Worm (Caenorhabditis elegans) whole organism, L4 larva: Measurements from ENCODE around the gene F09B12.3.
A peak's percentile ranks its signal among the peaks of the same experiment; 100 is the strongest.

Source experiments
- F44E2.7 ChIP-seq: fragments of 200-800 bp; sonication (Bioruptor generic); IDR thresholded peaks from 2 replicates; pipeline ENCODE4 v2.1.2; 2022; ENCODE audit warnings: missing genetic modification characterization, missing compliant biosample characterization
- F49E8.2 ChIP-seq: sonication (generic microtip); optimal IDR thresholded peaks from 2 replicates; lab custom pipeline; 2016; ENCODE audit warnings: missing compliant biosample characterization, mild to moderate bottlenecking, missing genetic modification characterization, borderline replicate concordance
- R02D3.7 ChIP-seq: fragments of 150-350 bp; sonication (generic microtip); optimal IDR thresholded peaks from 3 replicates; lab custom pipeline; 2014; ENCODE audit warnings: missing biosample characterization, missing genetic modification characterization
- T26A8.4 ChIP-seq: fragments of 200-800 bp; sonication (Bioruptor generic); IDR thresholded peaks from 2 replicates; pipeline ENCODE4 v1.3.6; 2022; ENCODE audit warnings: missing genetic modification characterization, missing compliant biosample characterization
- Y5F2A.4 ChIP-seq: fragments of 200-800 bp; sonication (Bioruptor generic); optimal IDR thresholded peaks from 2 replicates; lab custom pipeline; 2018; ENCODE audit warnings: mild to moderate bottlenecking, missing genetic modification characterization, missing compliant biosample characterization
- aha-1 ChIP-seq: fragments of 150-350 bp; peaks from one replicate; lab custom pipeline; 2014; ENCODE audit warnings: missing biosample characterization, missing genetic modification characterization
- aly-2 ChIP-seq: sonication (generic microtip); optimal IDR thresholded peaks from 2 replicates; lab custom pipeline; 2018; ENCODE audit warnings: missing biosample characterization, missing genetic modification characterization
- arid-1 ChIP-seq: fragments of 200-800 bp; sonication (Bioruptor generic); conservative IDR thresholded peaks from 2 replicates; pipeline ENCODE4 v1.3.6; 2022; ENCODE audit warnings: missing genetic modification reagents, missing genetic modification characterization, missing compliant biosample characterization
- ceh-32 ChIP-seq: sonication (generic microtip); optimal IDR thresholded peaks from 2 replicates; lab custom pipeline; 2016; ENCODE audit warnings: mild to moderate bottlenecking, missing genetic modification characterization, missing compliant biosample characterization; ENCODE audit not compliant: poor library complexity
- ceh-62 ChIP-seq: sonication (generic microtip); optimal IDR thresholded peaks from 2 replicates; lab custom pipeline; 2017; ENCODE audit warnings: missing biosample characterization, missing genetic modification characterization
- daf-12 ChIP-seq: fragments of 150-350 bp; optimal IDR thresholded peaks from 2 replicates; lab custom pipeline; 2014; ENCODE audit warnings: missing biosample characterization, missing genetic modification reagents, missing genetic modification characterization
- daf-16 ChIP-seq, 3 experiments: sonication (generic microtip); optimal IDR thresholded peaks; 2 replicates each; lab custom pipeline; 2016 to 2017; ENCODE audit warnings: missing genetic modification characterization in 3 of 3, missing genetic modification reagents in 3 of 3, mild to moderate bottlenecking in 2 of 3, missing compliant biosample characterization in 2 of 3, missing biosample characterization in 1 of 3, moderate library complexity in 1 of 3
- daf-19 ChIP-seq: fragments of 200-800 bp; sonication (Bioruptor generic); conservative IDR thresholded peaks from 2 replicates; pipeline ENCODE4 v1.3.6; 2022; ENCODE audit warnings: missing genetic modification characterization, missing compliant biosample characterization
- daf-8 ChIP-seq: fragments of 200-800 bp; sonication (Bioruptor generic); IDR thresholded peaks from 2 replicates; pipeline ENCODE4 v1.3.6; 2022; ENCODE audit warnings: missing genetic modification characterization, missing compliant biosample characterization
- dmd-6 ChIP-seq: fragments of 200-800 bp; sonication (Bioruptor generic); IDR thresholded peaks from 2 replicates; pipeline ENCODE4 v1.3.6; 2022; ENCODE audit warnings: missing genetic modification reagents, missing genetic modification characterization, missing compliant biosample characterization
- dmd-8 ChIP-seq: fragments of 200-800 bp; sonication (Bioruptor generic); IDR thresholded peaks from 2 replicates; pipeline ENCODE4 v1.3.6; 2022; ENCODE audit warnings: missing genetic modification characterization, missing compliant biosample characterization
- dve-1 ChIP-seq: sonication (generic microtip); optimal IDR thresholded peaks from 2 replicates; lab custom pipeline; 2017; ENCODE audit warnings: antibody characterized with exemption, mild to moderate bottlenecking, missing genetic modification characterization, missing compliant biosample characterization; ENCODE audit not compliant: insufficient read depth
- egl-27 ChIP-seq: sonication (generic microtip); optimal IDR thresholded peaks from 3 replicates; lab custom pipeline; 2017; ENCODE audit warnings: missing biosample characterization, missing genetic modification reagents, missing genetic modification characterization
- fkh-10 ChIP-seq: fragments of 150-350 bp; optimal IDR thresholded peaks from 2 replicates; lab custom pipeline; 2014; ENCODE audit warnings: missing biosample characterization, missing genetic modification reagents, missing genetic modification characterization
- hlh-11 ChIP-seq: fragments of 200-800 bp; sonication (Bioruptor generic); optimal IDR thresholded peaks from 2 replicates; lab custom pipeline; 2018; ENCODE audit warnings: mild to moderate bottlenecking, missing genetic modification characterization, missing compliant biosample characterization
- jun-1 ChIP-seq: fragments of 150-350 bp; optimal IDR thresholded peaks from 2 replicates; lab custom pipeline; 2014; ENCODE audit warnings: missing biosample characterization, missing genetic modification reagents, missing genetic modification characterization
- lin-1 ChIP-seq: fragments of 200-800 bp; sonication (Bioruptor generic); IDR thresholded peaks from 2 replicates; pipeline ENCODE4 v1.3.6; 2022; ENCODE audit warnings: missing genetic modification reagents, missing genetic modification characterization, missing compliant biosample characterization
- lin-15B ChIP-seq: fragments of 150-350 bp; sonication (generic microtip); optimal IDR thresholded peaks from 3 replicates; lab custom pipeline; 2014; ENCODE audit warnings: missing biosample characterization, missing genetic modification characterization
- lin-38 ChIP-seq: fragments of 200-800 bp; sonication (Bioruptor generic); IDR thresholded peaks from 2 replicates; pipeline ENCODE4 v1.3.6; 2022; ENCODE audit warnings: missing genetic modification reagents, missing genetic modification characterization, missing compliant biosample characterization
- mdl-1 ChIP-seq, 2 experiments: fragments of 150-350 bp in 1 of 2; sonication (generic microtip) in 1 of 2; optimal IDR thresholded peaks; 2 replicates each; lab custom pipeline; 2014 to 2017; ENCODE audit warnings: missing biosample characterization in 2 of 2, missing genetic modification characterization in 2 of 2
- mdt-29 ChIP-seq: fragments of 200-800 bp; sonication (Bioruptor generic); IDR thresholded peaks from 2 replicates; pipeline ENCODE4 v1.3.6; 2022; ENCODE audit warnings: missing genetic modification reagents, missing genetic modification characterization, missing compliant biosample characterization
- mes-2 ChIP-seq: sonication (generic microtip); optimal IDR thresholded peaks from 2 replicates; lab custom pipeline; 2016; ENCODE audit warnings: missing genotype, mild to moderate bottlenecking, missing genetic modification characterization, missing compliant biosample characterization; ENCODE audit not compliant: poor library complexity, severe bottlenecking
- mxl-2 ChIP-seq: fragments of 200-800 bp; sonication (Bioruptor generic); conservative IDR thresholded peaks from 2 replicates; pipeline ENCODE4 v1.3.6; 2022; ENCODE audit warnings: missing genetic modification reagents, missing genetic modification characterization, missing compliant biosample characterization
- mxl-3 ChIP-seq: fragments of 200-800 bp; sonication (Bioruptor generic); optimal IDR thresholded peaks from 2 replicates; lab custom pipeline; 2018; ENCODE audit warnings: mild to moderate bottlenecking, missing genetic modification characterization, missing compliant biosample characterization
- nhr-10 ChIP-seq: fragments of 150-350 bp; optimal IDR thresholded peaks from 2 replicates; lab custom pipeline; 2014; ENCODE audit warnings: missing biosample characterization, missing genetic modification characterization
- nhr-111 ChIP-seq: fragments of 200-800 bp; sonication (Bioruptor generic); optimal IDR thresholded peaks from 2 replicates; lab custom pipeline; 2018; ENCODE audit warnings: mild to moderate bottlenecking, missing genetic modification characterization, missing compliant biosample characterization
- nhr-42 ChIP-seq: fragments of 200-800 bp; sonication (Bioruptor generic); IDR thresholded peaks from 2 replicates; pipeline ENCODE4 v1.3.6; 2022; ENCODE audit warnings: missing genetic modification characterization, missing compliant biosample characterization
- nhr-6 ChIP-seq: fragments of 150-350 bp; optimal IDR thresholded peaks from 2 replicates; lab custom pipeline; 2014; ENCODE audit warnings: missing biosample characterization, missing genetic modification characterization
- pha-4 ChIP-seq, 2 experiments: fragments of 150-350 bp in 1 of 2; fragments of 200-800 bp in 1 of 2; sonication (Bioruptor generic) in 1 of 2; IDR thresholded peaks in 1 of 2; optimal IDR thresholded peaks in 1 of 2; 2 replicates each; pipeline versions ENCODE4 v1.3.6 to Lab custom; 2014 to 2022; ENCODE audit warnings: missing genetic modification characterization in 2 of 2, missing genetic modification reagents in 2 of 2, missing biosample characterization in 1 of 2, missing compliant biosample characterization in 1 of 2
- pqm-1 ChIP-seq: sonication (generic microtip); optimal IDR thresholded peaks from 2 replicates; lab custom pipeline; 2017; ENCODE audit warnings: missing biosample characterization, missing genetic modification characterization
- snpc-1.2 ChIP-seq: fragments of 200-800 bp; sonication (Bioruptor generic); IDR thresholded peaks from 2 replicates; pipeline ENCODE4 v1.3.6; 2022; ENCODE audit warnings: missing genetic modification reagents, missing genetic modification characterization, missing compliant biosample characterization
- snpc-4 ChIP-seq: fragments of 150-350 bp; optimal IDR thresholded peaks from 2 replicates; lab custom pipeline; 2014; ENCODE audit warnings: missing biosample characterization, missing genetic modification characterization
- spr-3 ChIP-seq: fragments of 200-800 bp; sonication (Bioruptor generic); optimal IDR thresholded peaks from 2 replicates; lab custom pipeline; 2018; ENCODE audit warnings: mild to moderate bottlenecking, missing genetic modification characterization, missing compliant biosample characterization
- unc-130 ChIP-seq: sonication (generic microtip); optimal IDR thresholded peaks from 2 replicates; lab custom pipeline; 2016; ENCODE audit warnings: missing genetic modification reagents, missing genetic modification characterization, missing compliant biosample characterization
- vab-7 ChIP-seq: fragments of 200-800 bp; sonication (Bioruptor generic); IDR thresholded peaks from 2 replicates; pipeline ENCODE4 v1.3.6; 2022; ENCODE audit warnings: missing genetic modification reagents, missing genetic modification characterization, missing compliant biosample characterization
- zag-1 ChIP-seq: fragments of 150-350 bp; optimal IDR thresholded peaks from 2 replicates; lab custom pipeline; 2014; ENCODE audit warnings: missing biosample characterization, missing genetic modification characterization
- zfp-2 ChIP-seq: sonication (generic microtip); optimal IDR thresholded peaks from 2 replicates; lab custom pipeline; 2016; ENCODE audit warnings: mild to moderate bottlenecking, missing genetic modification characterization, missing compliant biosample characterization
- zfp-3 ChIP-seq: fragments of 200-800 bp; sonication (Bioruptor generic); conservative IDR thresholded peaks from 2 replicates; pipeline ENCODE4 v1.3.6; 2022; ENCODE audit warnings: missing genetic modification reagents, missing genetic modification characterization, missing compliant biosample characterization
- zip-11 ChIP-seq: fragments of 200-800 bp; sonication (Bioruptor generic); IDR thresholded peaks from 2 replicates; pipeline ENCODE4 v1.3.6; 2022; ENCODE audit warnings: missing genetic modification characterization, missing compliant biosample characterization
- ztf-11 ChIP-seq: fragments of 150-350 bp; optimal IDR thresholded peaks from 2 replicates; lab custom pipeline; 2014; ENCODE audit warnings: missing biosample characterization, missing genetic modification characterization

The F09B12.3 gene

ce11 chrX:15100369-15100963 lies 2.7 kb upstream of the F09B12.3 start, which contains the start of gene dhhc-1 (continued):
- TF ChIP-seq daf-12 (tag; lab: Kevin White, UChicago): no peak
- peak; percentile 10 for TF ChIP-seq nhr-6 (tag; lab: Kevin White, UChicago)
- no peak for TF ChIP-seq zfp-2
- no peak for TF ChIP-seq vab-7 (GFP tag; lab: Robert Waterston, UW)
- peak; percentile 46; the same call in 1 of the 2 replicates for TF ChIP-seq dmd-6 (GFP tag; lab: Robert Waterston, UW)
- TF ChIP-seq F44E2.7 (GFP tag; lab: Robert Waterston, UW): no peak
- no peak for TF ChIP-seq arid-1 (GFP tag; lab: Robert Waterston, UW)
- TF ChIP-seq F49E8.2 (tag; lab: Kevin White, UChicago): no peak
- TF ChIP-seq dmd-8 (GFP tag; lab: Robert Waterston, UW): no peak
- TF ChIP-seq mes-2 (tag; lab: Kevin White, UChicago): peak; percentile 49
- no peak for TF ChIP-seq egl-27 (tag; lab: Kevin White, UChicago)
- TF ChIP-seq Y5F2A.4 (GFP tag; lab: Kevin White, UChicago): no peak
- no peak for TF ChIP-seq fkh-10 (GFP tag; lab: Kevin White, UChicago)
- no peak for TF ChIP-seq zfp-3 (GFP tag; lab: Robert Waterston, UW)
- TF ChIP-seq mxl-3 (GFP tag; lab: Kevin White, UChicago): peak; percentile 33
- TF ChIP-seq pqm-1 (tag; lab: Kevin White, UChicago): peak; percentile 48
- TF ChIP-seq pha-4 (GFP tag; IDR thresholded peaks at IDR 0.05; lab: Robert Waterston, UW): no peak
- no peak for TF ChIP-seq pha-4 (tag; optimal IDR thresholded peaks at IDR 0.05; lab: Kevin White, UChicago)
- no peak for TF ChIP-seq R02D3.7
- TF ChIP-seq daf-19: no peak
- TF ChIP-seq snpc-4 (tag; lab: Kevin White, UChicago): no peak
- no peak for TF ChIP-seq ceh-32 (tag; lab: Kevin White, UChicago)
- no peak for TF ChIP-seq ztf-11 (tag; lab: Kevin White, UChicago)
- no peak for TF ChIP-seq unc-130
- TF ChIP-seq zip-11: no peak
- no peak for TF ChIP-seq mdt-29 (GFP tag; lab: Robert Waterston, UW)
- no peak for TF ChIP-seq T26A8.4 (GFP tag; lab: Robert Waterston, UW)
- TF ChIP-seq daf-8: no peak
- TF ChIP-seq mxl-2 (GFP tag; lab: Robert Waterston, UW): no peak
- no peak for TF ChIP-seq lin-15B (tag; lab: Kevin White, UChicago)
- TF ChIP-seq mdl-1 (tag; optimal IDR thresholded peaks at IDR 0.05; lab: Kevin White, UChicago): no peak
- TF ChIP-seq aly-2 (tag; lab: Kevin White, UChicago): no peak
- TF ChIP-seq spr-3 (GFP tag; lab: Kevin White, UChicago): no peak
- no peak for TF ChIP-seq nhr-42
- TF ChIP-seq zag-1: no peak
- TF ChIP-seq aha-1 (tag; lab: Kevin White, UChicago): peak; percentile 58

DNA sequence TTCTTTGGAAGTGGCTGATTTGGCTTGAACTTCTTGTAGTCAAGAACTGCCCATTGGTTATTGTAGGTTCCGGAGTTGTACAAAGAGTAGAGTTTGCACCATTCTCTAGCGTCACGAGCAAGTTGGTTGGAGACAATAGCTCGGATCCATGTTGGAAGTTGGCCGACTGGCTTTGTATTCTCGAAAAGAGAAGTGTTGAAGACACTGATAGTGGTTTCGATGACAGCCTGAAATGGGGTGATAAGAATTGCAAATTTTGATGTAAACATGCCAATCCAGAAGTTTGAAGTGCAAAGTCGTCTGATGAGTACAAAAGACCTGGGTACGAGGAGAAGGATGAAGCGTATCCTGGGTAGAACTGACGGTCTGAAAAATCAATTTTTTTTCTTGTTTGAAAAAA lies 1.5 kb downstream of the F09B12.3 start:
- TF ChIP-seq daf-16 (GFP tag; optimal IDR thresholded peaks at IDR 0.05; lab: Kevin White, UChicago) (no peak), daf-16 (tag; optimal IDR thresholded peaks at IDR 0.05; lab: Kevin White, UChicago) (peak; percentile 63), lin-1 (GFP tag; lab: Robert Waterston, UW) (no peak), nhr-10 (no peak), pha-4 (GFP tag; IDR thresholded peaks at IDR 0.05; lab: Robert Waterston, UW) (no peak), pha-4 (tag; optimal IDR thresholded peaks at IDR 0.05; lab: Kevin White, UChicago) (no peak), vab-7 (GFP tag; lab: Robert Waterston, UW) (no peak), lin-38 (GFP tag; lab: Robert Waterston, UW) (no peak), dmd-6 (GFP tag; lab: Robert Waterston, UW) (peak; percentile 64), Y5F2A.4 (GFP tag; lab: Kevin White, UChicago) (no peak), dve-1 (tag; lab: Kevin White, UChicago) (peak; percentile 20), fkh-10 (GFP tag; lab: Kevin White, UChicago) (no peak), ceh-62 (tag; lab: Kevin White, UChicago) (no peak), hlh-11 (tag; lab: Kevin White, UChicago) (peak; percentile 20), nhr-111 (no peak), snpc-1.2 (no peak), jun-1 (no peak), pqm-1 (tag; lab: Kevin White, UChicago) (peak; percentile 27), aha-1 (tag; lab: Kevin White, UChicago) (peak; percentile 58), egl-27 (tag; lab: Kevin White, UChicago) (no peak)
